Fruit fly (Drosophila melanogaster): ENCODE measurements around the gene nkd.

nkd gene

dm6 chr3L:19033154-19033811 is 12.0 kb downstream of the nkd start:
- TF ChIP-seq Ets98B (GFP tag; IDR thresholded peaks at IDR 0.05): no peak
- TF ChIP-seq Pif1A (GFP tag; optimal IDR thresholded peaks at IDR 0.05): peak; percentile 74
- TF ChIP-seq CG8159 (tag; optimal IDR thresholded peaks at IDR 0.05): peak; percentile 78
- peak; percentile 67 for TF ChIP-seq Pif1B (GFP tag; optimal IDR thresholded peaks at IDR 0.05)
- TF ChIP-seq CG17806 (tag; optimal IDR thresholded peaks at IDR 0.05): peak; percentile 81
- peak; percentile 35; the same call in 2 of the 3 replicates for TF ChIP-seq CG4496 (GFP tag; IDR thresholded peaks at IDR 0.05)
- peak; percentile 83 for TF ChIP-seq CG15710 (tag; optimal IDR thresholded peaks at IDR 0.05)
- peak; percentile 65 for TF ChIP-seq CG8301 (tag; optimal IDR thresholded peaks at IDR 0.05)
- TF ChIP-seq CG14655 (GFP tag; optimal IDR thresholded peaks at IDR 0.05): peak; percentile 77
- TF ChIP-seq CG9948 (tag; optimal IDR thresholded peaks at IDR 0.05): peak; percentile 79
- no peak for TF ChIP-seq CG10348 (GFP tag; IDR thresholded peaks at IDR 0.05)
- TF ChIP-seq rn (GFP tag; IDR thresholded peaks at IDR 0.05): no peak
- peak; percentile 68 for TF ChIP-seq CG13204 (GFP tag; optimal IDR thresholded peaks at IDR 0.05)
- TF ChIP-seq fd96Ca (GFP tag; IDR thresholded peaks at IDR 0.05): no peak
- peak; percentile 78 for TF ChIP-seq CG34367 (tag; optimal IDR thresholded peaks at IDR 0.05)
- TF ChIP-seq CG12605 (GFP tag; IDR thresholded peaks at IDR 0.05): peak; percentile 35; the same call in 1 of the 2 replicates
- peak; percentile 66 for TF ChIP-seq Snoo (tag; optimal IDR thresholded peaks at IDR 0.05)
- TF ChIP-seq D1 (tag; optimal IDR thresholded peaks at IDR 0.05): peak; percentile 42
- peak; percentile 39 for TF ChIP-seq gl (tag; optimal IDR thresholded peaks at IDR 0.05)
- no peak for TF ChIP-seq EcR (GFP tag; optimal IDR thresholded peaks at IDR 0.05)
- TF ChIP-seq CG32121 (GFP tag; IDR thresholded peaks at IDR 0.05): 0 out of 2 replicates have a peak, but pooled peaks have one; percentile 18

DNA sequence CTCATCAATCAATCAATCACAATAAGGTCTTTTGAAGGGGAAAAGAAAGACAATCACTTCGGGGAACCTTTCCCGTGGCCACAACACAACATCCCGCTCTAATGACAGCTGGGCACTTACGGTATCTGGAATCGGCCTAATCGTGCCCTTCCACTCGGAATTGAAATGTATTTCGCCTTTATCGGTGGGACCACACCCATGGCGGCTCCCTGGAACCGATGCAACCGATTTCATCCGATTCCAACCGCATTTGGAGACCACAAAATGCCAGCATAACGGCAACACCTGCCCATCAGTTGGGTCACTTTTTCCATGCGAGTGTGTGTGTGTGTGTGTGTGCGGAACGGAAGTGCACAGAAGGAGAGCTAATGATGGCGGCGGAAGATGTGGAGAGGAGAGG is 12.6 kb downstream of the nkd start:
- no peak for TF ChIP-seq EcR (GFP tag; optimal IDR thresholded peaks at IDR 0.05)
- no peak for TF ChIP-seq CG12605 (GFP tag; IDR thresholded peaks at IDR 0.05)
- no peak for TF ChIP-seq CG4496 (GFP tag; IDR thresholded peaks at IDR 0.05)
- TF ChIP-seq CG8159 (tag; optimal IDR thresholded peaks at IDR 0.05): no peak
- no peak for TF ChIP-seq gl (tag; optimal IDR thresholded peaks at IDR 0.05)
- no peak for TF ChIP-seq CG14655 (GFP tag; optimal IDR thresholded peaks at IDR 0.05)
- no peak for TF ChIP-seq Pif1A (GFP tag; optimal IDR thresholded peaks at IDR 0.05)
- no peak for TF ChIP-seq fd96Ca (GFP tag; IDR thresholded peaks at IDR 0.05)
- TF ChIP-seq Ets98B (GFP tag; IDR thresholded peaks at IDR 0.05): no peak
- no peak for TF ChIP-seq CG10348 (GFP tag; IDR thresholded peaks at IDR 0.05)
- TF ChIP-seq Pif1B (GFP tag; optimal IDR thresholded peaks at IDR 0.05): no peak
- TF ChIP-seq CG17806 (tag; optimal IDR thresholded peaks at IDR 0.05): no peak
- no peak for TF ChIP-seq CG15710 (tag; optimal IDR thresholded peaks at IDR 0.05)
- TF ChIP-seq rn (GFP tag; IDR thresholded peaks at IDR 0.05): no peak
- TF ChIP-seq CG32121 (GFP tag; IDR thresholded peaks at IDR 0.05): no peak
- TF ChIP-seq D1 (tag; optimal IDR thresholded peaks at IDR 0.05): no peak
- TF ChIP-seq Snoo (tag; optimal IDR thresholded peaks at IDR 0.05): no peak
- no peak for TF ChIP-seq CG34367 (tag; optimal IDR thresholded peaks at IDR 0.05)
- TF ChIP-seq CG8301 (tag; optimal IDR thresholded peaks at IDR 0.05): no peak

dm6 chr3L:19031858-19032257 is 13.4 kb downstream of the nkd start:
- TF ChIP-seq CG10348 (GFP tag; IDR thresholded peaks at IDR 0.05) (no peak), Snoo (tag; optimal IDR thresholded peaks at IDR 0.05) (no peak), rn (GFP tag; IDR thresholded peaks at IDR 0.05) (no peak), CG17806 (tag; optimal IDR thresholded peaks at IDR 0.05) (no peak), CG14655 (GFP tag; optimal IDR thresholded peaks at IDR 0.05) (no peak), CG8159 (tag; optimal IDR thresholded peaks at IDR 0.05) (no peak), CG32121 (GFP tag; IDR thresholded peaks at IDR 0.05) (no peak), CG15710 (tag; optimal IDR thresholded peaks at IDR 0.05) (no peak), CG34367 (tag; optimal IDR thresholded peaks at IDR 0.05) (no peak), Pif1B (GFP tag; optimal IDR thresholded peaks at IDR 0.05) (no peak), fd96Ca (GFP tag; IDR thresholded peaks at IDR 0.05) (no peak)

DNA sequence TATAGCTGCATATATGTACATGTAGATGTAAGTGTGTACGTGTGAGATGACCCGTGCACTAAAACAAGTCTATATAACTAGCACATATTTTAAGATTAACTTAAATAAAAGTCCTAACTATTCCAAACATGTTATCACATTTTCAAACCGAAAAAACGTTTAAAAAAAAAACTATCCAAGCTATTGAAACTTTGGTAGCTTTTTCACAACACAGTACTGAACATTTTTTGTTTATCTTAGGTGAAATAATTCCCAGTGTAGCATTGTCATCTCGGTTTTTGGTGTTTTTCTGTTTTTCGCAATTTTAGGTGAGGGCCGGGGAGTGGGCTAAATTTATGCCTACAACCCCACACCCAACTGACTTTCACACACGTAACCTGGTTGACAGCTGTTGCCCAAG is 18.1 kb downstream of the nkd start:
- TF ChIP-seq CG13204 (GFP tag; optimal IDR thresholded peaks at IDR 0.05): no peak
- TF ChIP-seq CG8301 (tag; optimal IDR thresholded peaks at IDR 0.05): no peak
- no peak for TF ChIP-seq EcR (GFP tag; optimal IDR thresholded peaks at IDR 0.05)
- no peak for TF ChIP-seq Snoo (tag; optimal IDR thresholded peaks at IDR 0.05)
- no peak for TF ChIP-seq D1 (tag; optimal IDR thresholded peaks at IDR 0.05)
- no peak for TF ChIP-seq CG34367 (tag; optimal IDR thresholded peaks at IDR 0.05)
- TF ChIP-seq rn (GFP tag; IDR thresholded peaks at IDR 0.05): no peak
- no peak for TF ChIP-seq CG17806 (tag; optimal IDR thresholded peaks at IDR 0.05)
- TF ChIP-seq CG4496 (GFP tag; IDR thresholded peaks at IDR 0.05): no peak
- TF ChIP-seq CG9948 (tag; optimal IDR thresholded peaks at IDR 0.05): no peak
- TF ChIP-seq fd96Ca (GFP tag; IDR thresholded peaks at IDR 0.05): no peak
- TF ChIP-seq CG8159 (tag; optimal IDR thresholded peaks at IDR 0.05): no peak
- TF ChIP-seq CG14655 (GFP tag; optimal IDR thresholded peaks at IDR 0.05): no peak
- no peak for TF ChIP-seq Pif1B (GFP tag; optimal IDR thresholded peaks at IDR 0.05)
- TF ChIP-seq Ets98B (GFP tag; IDR thresholded peaks at IDR 0.05): no peak
- no peak for TF ChIP-seq gl (tag; optimal IDR thresholded peaks at IDR 0.05)
- no peak for TF ChIP-seq CG15710 (tag; optimal IDR thresholded peaks at IDR 0.05)
- TF ChIP-seq CG32121 (GFP tag; IDR thresholded peaks at IDR 0.05): no peak
- TF ChIP-seq CG10348 (GFP tag; IDR thresholded peaks at IDR 0.05): no peak
- no peak for TF ChIP-seq CG12605 (GFP tag; IDR thresholded peaks at IDR 0.05)

DNA sequence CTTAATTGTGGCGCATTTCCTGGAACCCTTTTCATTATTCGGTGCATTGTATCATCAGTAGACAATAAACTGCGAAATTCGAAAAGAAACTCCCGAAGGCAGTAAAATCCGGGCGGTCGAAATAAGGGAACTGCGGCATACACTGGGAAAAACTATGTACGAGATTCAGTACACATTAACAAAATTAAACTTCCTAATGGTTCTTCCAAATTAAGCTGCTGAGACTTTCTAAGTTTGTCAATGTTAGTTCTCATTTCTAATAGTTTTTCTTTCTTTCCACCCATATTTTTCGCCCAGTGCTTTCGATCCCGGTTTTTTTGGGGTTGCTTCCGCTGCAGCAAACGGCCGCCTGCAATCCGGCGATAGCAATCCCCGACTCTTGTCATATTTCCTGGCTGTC is 20.4 kb downstream of the nkd start:
- TF ChIP-seq Pif1B (GFP tag; optimal IDR thresholded peaks at IDR 0.05) (peak; percentile 7), CG4496 (GFP tag; IDR thresholded peaks at IDR 0.05) (peak; percentile 56; the same call in 1 of the 3 replicates), CG17806 (tag; optimal IDR thresholded peaks at IDR 0.05) (peak; percentile 50), CG32121 (GFP tag; IDR thresholded peaks at IDR 0.05) (no peak), CG8301 (tag; optimal IDR thresholded peaks at IDR 0.05) (peak; percentile 15), CG10348 (GFP tag; IDR thresholded peaks at IDR 0.05) (no peak), Pif1A (GFP tag; optimal IDR thresholded peaks at IDR 0.05) (peak; percentile 59), Snoo (tag; optimal IDR thresholded peaks at IDR 0.05) (peak; percentile 59), CG9948 (tag; optimal IDR thresholded peaks at IDR 0.05) (peak; percentile 51), CG34367 (tag; optimal IDR thresholded peaks at IDR 0.05) (no peak), fd96Ca (GFP tag; IDR thresholded peaks at IDR 0.05) (0 out of 3 replicates have a peak, but pooled peaks have one; percentile 19), CG14655 (GFP tag; optimal IDR thresholded peaks at IDR 0.05) (peak; percentile 23), CG13204 (GFP tag; optimal IDR thresholded peaks at IDR 0.05) (no peak), CG15710 (tag; optimal IDR thresholded peaks at IDR 0.05) (peak; percentile 48), CG12605 (GFP tag; IDR thresholded peaks at IDR 0.05) (0 out of 2 replicates have a peak, but pooled peaks have one; percentile 15)
